Fruit fly (Drosophila melanogaster) whole organism: Measurements from ENCODE around the gene Jhbp16.

ENCODE experiments used
- CG8478 ChIP-seq: fragments of >200 bp; optimal IDR thresholded peaks from 2 replicates; lab custom pipeline; 2018; ENCODE audit warnings: inconsistent platforms
- Dll ChIP-seq: fragments of >200 bp; optimal IDR thresholded peaks from 2 replicates; lab custom pipeline; 2017
- EcR ChIP-seq, 2 experiments: fragments of >200 bp; optimal IDR thresholded peaks; 2 replicates each; lab custom pipeline; 2017; ENCODE audit warnings: missing biosample characterization in 2 of 2, missing genetic modification characterization in 2 of 2, missing genetic modification reagents in 2 of 2
- pan ChIP-seq: fragments of >200 bp; optimal IDR thresholded peaks from 2 replicates; lab custom pipeline; 2017
- psq ChIP-seq: fragments of >200 bp; optimal IDR thresholded peaks from 2 replicates; lab custom pipeline; 2017
- usp ChIP-seq: fragments of >200 bp; optimal IDR thresholded peaks from 2 replicates; lab custom pipeline; 2017; ENCODE audit warnings: missing biosample characterization, missing genetic modification characterization, mixed read lengths

Jhbp16 gene

dm6 chr3R:21628213-21628800 lies 35.9 kb upstream of the Jhbp16 start:
- TF ChIP-seq pan (lab: Kevin White, UChicago) (no peak), CG8478 (no peak), Dll (lab: Kevin White, UChicago) (no peak), usp (GFP tag; lab: Kevin White, UChicago) (no peak), EcR (GFP tag; optimal IDR thresholded peaks at IDR 0.05; lab: Kevin White, UChicago) (no peak), psq (lab: Kevin White, UChicago) (no peak)

dm6 chr3R:21629373-21630145 lies 34.6 kb upstream of the Jhbp16 start:
- no peak for TF ChIP-seq CG8478
- no peak for TF ChIP-seq EcR (GFP tag; optimal IDR thresholded peaks at IDR 0.05; lab: Kevin White, UChicago)
- no peak for TF ChIP-seq pan (lab: Kevin White, UChicago)

- TF ChIP-seq EcR (GFP tag; optimal IDR thresholded peaks at IDR 0.05; lab: Kevin White, UChicago), result no peak
- TF ChIP-seq pan (lab: Kevin White, UChicago), result no peak
- TF ChIP-seq Dll (lab: Kevin White, UChicago), result no peak
- TF ChIP-seq psq (lab: Kevin White, UChicago), result no peak
- no peak for TF ChIP-seq usp (GFP tag; lab: Kevin White, UChicago)
- no peak for TF ChIP-seq CG8478
Observed at dm6 chr3R:21630226-21630857, 33.8 kb upstream of the Jhbp16 start.

- TF ChIP-seq pan (lab: Kevin White, UChicago) (peak; percentile 57), CG8478 (no peak)
Observed at dm6 chr3R:21630979-21631499, 33.1 kb upstream of the Jhbp16 start.

- TF ChIP-seq EcR (GFP tag; optimal IDR thresholded peaks at IDR 0.05; lab: Kevin White, UChicago) (no peak), pan (lab: Kevin White, UChicago) (no peak), CG8478 (no peak), usp (GFP tag; lab: Kevin White, UChicago) (no peak), Dll (lab: Kevin White, UChicago) (no peak), psq (lab: Kevin White, UChicago) (no peak)
Observed at dm6 chr3R:21631757-21632473, 32.3 kb upstream of the Jhbp16 start.

- TF ChIP-seq EcR (GFP tag; optimal IDR thresholded peaks at IDR 0.05; lab: Kevin White, UChicago) (no peak), pan (lab: Kevin White, UChicago) (no peak), Dll (lab: Kevin White, UChicago) (no peak)
Observed at dm6 chr3R:21632582-21632929, 31.6 kb upstream of the Jhbp16 start.

- TF ChIP-seq EcR (GFP tag; optimal IDR thresholded peaks at IDR 0.05; lab: Kevin White, UChicago) (no peak), CG8478 (no peak), psq (lab: Kevin White, UChicago) (no peak), pan (lab: Kevin White, UChicago) (no peak), usp (GFP tag; lab: Kevin White, UChicago) (no peak), Dll (lab: Kevin White, UChicago) (peak; percentile 59)
Observed at dm6 chr3R:21632930-21633780, 31.0 kb upstream of the Jhbp16 start.

dm6 chr3R:21633781-21634102 lies 30.4 kb upstream of the Jhbp16 start:
- TF ChIP-seq pan (lab: Kevin White, UChicago) (no peak), CG8478 (no peak), usp (GFP tag; lab: Kevin White, UChicago) (no peak), EcR (GFP tag; optimal IDR thresholded peaks at IDR 0.05; lab: Kevin White, UChicago) (no peak), Dll (lab: Kevin White, UChicago) (no peak), psq (lab: Kevin White, UChicago) (no peak)

dm6 chr3R:21634644-21635043 lies 29.5 kb upstream of the Jhbp16 start:
- TF ChIP-seq pan (lab: Kevin White, UChicago) (no peak), usp (GFP tag; lab: Kevin White, UChicago) (no peak), psq (lab: Kevin White, UChicago) (no peak), EcR (GFP tag; optimal IDR thresholded peaks at IDR 0.05; lab: Kevin White, UChicago) (no peak), Dll (lab: Kevin White, UChicago) (no peak), CG8478 (no peak)

- TF ChIP-seq usp (GFP tag; lab: Kevin White, UChicago) (no peak), EcR (GFP tag; optimal IDR thresholded peaks at IDR 0.05; lab: Kevin White, UChicago) (no peak), psq (lab: Kevin White, UChicago) (no peak), pan (lab: Kevin White, UChicago) (no peak), CG8478 (no peak), Dll (lab: Kevin White, UChicago) (no peak)
Observed at dm6 chr3R:21635181-21635580, 29.0 kb upstream of the Jhbp16 start.
